Fruit fly (Drosophila melanogaster): ENCODE results near the gene CG4666.

DNA sequence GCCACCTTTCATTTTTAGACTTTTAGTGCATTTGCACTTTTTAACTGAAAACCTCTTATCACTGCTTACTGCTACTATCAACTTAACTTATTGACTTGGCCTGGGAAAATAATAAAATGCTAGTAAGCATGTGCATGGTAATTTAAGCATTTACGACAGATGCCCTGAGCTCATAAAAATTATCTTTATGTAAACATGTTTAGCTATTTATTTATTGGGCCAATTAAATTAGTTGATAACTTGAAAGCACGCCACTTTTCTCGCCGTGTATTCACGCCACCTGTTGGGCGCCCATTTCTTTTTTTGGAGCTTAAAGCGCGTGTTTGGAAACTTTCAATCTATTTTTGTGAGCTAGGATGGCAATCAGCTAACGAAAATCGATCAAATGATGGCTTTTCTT lies 14.6 kb upstream of the CG4666 start:
- TF ChIP-seq vvl (GFP tag; IDR thresholded peaks at IDR 0.05) (no peak), pan (optimal IDR thresholded peaks at IDR 0.05) (no peak), pan (GFP tag; optimal IDR thresholded peaks at IDR 0.05 in 1 of 2, IDR thresholded peaks at IDR 0.05 in 1 of 2) (no peak)
